Worm (Caenorhabditis elegans) whole organism, young adult: Measurements from ENCODE around the gene T26G10.5.

ENCODE experiments used
- B0019.2 ChIP-seq: fragments of 200-800 bp; sonication (Bioruptor generic); conservative IDR thresholded peaks from 2 replicates; pipeline ENCODE4 v1.3.6; 2022; ENCODE audit warnings: missing genetic modification reagents, missing genetic modification characterization, missing compliant biosample characterization
- C17E4.6 ChIP-seq: fragments of 200-800 bp; sonication (Bioruptor generic); IDR thresholded peaks from 2 replicates; pipeline ENCODE4 v1.3.6; 2022; ENCODE audit warnings: missing genetic modification reagents, missing genetic modification characterization, missing compliant biosample characterization
- F10E7.11 ChIP-seq: sonication (generic microtip); optimal IDR thresholded peaks from 2 replicates; lab custom pipeline; 2017; ENCODE audit warnings: mild to moderate bottlenecking, missing genetic modification characterization, moderate library complexity, missing compliant biosample characterization
- F49E8.2 ChIP-seq: sonication (generic microtip); optimal IDR thresholded peaks from 3 replicates; lab custom pipeline; 2017; ENCODE audit warnings: missing genetic modification characterization, mild to moderate bottlenecking, missing compliant biosample characterization, antibody characterized with exemption, moderate library complexity; ENCODE audit not compliant: insufficient read depth
- F55B11.4 ChIP-seq: sonication (generic microtip); optimal IDR thresholded peaks from 2 replicates; lab custom pipeline; 2016; ENCODE audit warnings: missing compliant biosample characterization, missing genetic modification characterization, borderline replicate concordance; ENCODE audit not compliant: insufficient read depth
- F57A8.1 ChIP-seq: fragments of 200-800 bp; sonication (Bioruptor generic); optimal IDR thresholded peaks from 2 replicates; lab custom pipeline; 2018; ENCODE audit warnings: mild to moderate bottlenecking, missing genetic modification characterization, moderate library complexity, missing compliant biosample characterization
- K11D2.4 ChIP-seq: fragments of 200-800 bp; sonication (Bioruptor generic); IDR thresholded peaks from 2 replicates; pipeline ENCODE4 v1.3.6; 2022; ENCODE audit warnings: missing genetic modification reagents, missing genetic modification characterization, missing compliant biosample characterization
- Y67H2A.10 ChIP-seq: fragments of 200-800 bp; sonication (Bioruptor generic); conservative IDR thresholded peaks from 2 replicates; pipeline ENCODE4 v1.3.6; 2022; ENCODE audit warnings: missing genetic modification reagents, missing genetic modification characterization, missing compliant biosample characterization
- Y79H2A.3 ChIP-seq: fragments of 200-800 bp; sonication (Bioruptor generic); conservative IDR thresholded peaks from 2 replicates; pipeline ENCODE4 v1.3.6; 2022; ENCODE audit warnings: missing genetic modification reagents, missing genetic modification characterization, missing compliant biosample characterization
- akir-1 ChIP-seq: fragments of 200-800 bp; sonication (Bioruptor generic); optimal IDR thresholded peaks from 2 replicates; lab custom pipeline; 2018; ENCODE audit warnings: mild to moderate bottlenecking, missing genetic modification characterization, moderate library complexity, missing compliant biosample characterization
- aptf-2 ChIP-seq: fragments of 200-800 bp; sonication (Bioruptor generic); conservative IDR thresholded peaks from 2 replicates; pipeline ENCODE4 v1.3.6; 2022; ENCODE audit warnings: missing genetic modification reagents, missing genetic modification characterization, missing compliant biosample characterization
- atf-7 ChIP-seq: sonication (generic microtip); optimal IDR thresholded peaks from 2 replicates; lab custom pipeline; 2017; ENCODE audit warnings: mild to moderate bottlenecking, missing genetic modification characterization, missing compliant biosample characterization
- attf-3 ChIP-seq: fragments of 200-800 bp; sonication (Bioruptor generic); conservative IDR thresholded peaks from 2 replicates; pipeline ENCODE4 v1.3.6; 2022; ENCODE audit warnings: missing genetic modification reagents, missing genetic modification characterization, missing compliant biosample characterization
- attf-6 ChIP-seq: fragments of 200-800 bp; sonication (Bioruptor generic); IDR thresholded peaks from 2 replicates; pipeline ENCODE4 v1.3.6; 2022; ENCODE audit warnings: missing genetic modification reagents, missing genetic modification characterization, missing compliant biosample characterization
- ccch-3 ChIP-seq: fragments of 200-800 bp; sonication (Bioruptor generic); optimal IDR thresholded peaks from 2 replicates; lab custom pipeline; 2018; ENCODE audit warnings: mild to moderate bottlenecking, missing genetic modification characterization, missing compliant biosample characterization
- cebp-1 ChIP-seq, 2 experiments: fragments of 200-800 bp in 1 of 2; sonication (Bioruptor generic) in 1 of 2; sonication (generic microtip) in 1 of 2; IDR thresholded peaks in 1 of 2; optimal IDR thresholded peaks in 1 of 2; 2 replicates each; pipeline versions ENCODE4 v1.3.6 to Lab custom; 2017 to 2022; ENCODE audit warnings: missing compliant biosample characterization in 2 of 2, missing genetic modification characterization in 2 of 2, mild to moderate bottlenecking in 1 of 2, missing genetic modification reagents in 1 of 2, moderate library complexity in 1 of 2
- cebp-2 ChIP-seq: fragments of 200-800 bp; sonication (Bioruptor generic); IDR thresholded peaks from 2 replicates; pipeline ENCODE4 v1.3.6; 2022; ENCODE audit warnings: missing genetic modification characterization, missing compliant biosample characterization
- ceh-91 ChIP-seq: fragments of 200-800 bp; sonication (Bioruptor generic); IDR thresholded peaks from 2 replicates; pipeline ENCODE4 v1.3.6; 2022; ENCODE audit warnings: missing genetic modification reagents, missing genetic modification characterization, missing compliant biosample characterization
- dox-1 ChIP-seq: fragments of 200-800 bp; sonication (Bioruptor generic); IDR thresholded peaks from 2 replicates; pipeline ENCODE4 v1.3.6; 2022; ENCODE audit warnings: missing genetic modification reagents, missing genetic modification characterization, missing compliant biosample characterization
- dpff-1 ChIP-seq: sonication (generic microtip); optimal IDR thresholded peaks from 2 replicates; lab custom pipeline; 2017; ENCODE audit warnings: mild to moderate bottlenecking, missing genetic modification characterization, missing compliant biosample characterization
- dpl-1 ChIP-seq: fragments of 150-350 bp; optimal IDR thresholded peaks from 2 replicates; lab custom pipeline; 2014; ENCODE audit warnings: missing biosample characterization, missing genetic modification reagents, missing genetic modification characterization
- efl-1 ChIP-seq: fragments of 150-350 bp; optimal IDR thresholded peaks from 2 replicates; lab custom pipeline; 2014; ENCODE audit warnings: missing biosample characterization, missing genetic modification reagents, missing genetic modification characterization
- egrh-3 ChIP-seq: fragments of 200-800 bp; sonication (Bioruptor generic); IDR thresholded peaks from 2 replicates; pipeline ENCODE4 v1.3.6; 2022; ENCODE audit warnings: missing genetic modification reagents, missing genetic modification characterization, missing compliant biosample characterization
- fkh-3 ChIP-seq: sonication (generic microtip); optimal IDR thresholded peaks from 2 replicates; lab custom pipeline; 2016; ENCODE audit warnings: mild to moderate bottlenecking, missing genetic modification characterization, missing compliant biosample characterization
- hlh-12 ChIP-seq: sonication (generic microtip); optimal IDR thresholded peaks from 2 replicates; lab custom pipeline; 2016; ENCODE audit warnings: missing genetic modification characterization, missing compliant biosample characterization
- hsf-1 ChIP-seq: fragments of 200-800 bp; sonication (Bioruptor generic); IDR thresholded peaks from 2 replicates; pipeline ENCODE4 v1.3.6; 2022; ENCODE audit warnings: missing genetic modification reagents, missing genetic modification characterization, missing compliant biosample characterization
- lag-1 ChIP-seq: fragments of 200-800 bp; sonication (Bioruptor generic); IDR thresholded peaks from 2 replicates; pipeline ENCODE4 v1.3.6; 2022; ENCODE audit warnings: missing genetic modification reagents, missing genetic modification characterization, missing compliant biosample characterization
- let-526 ChIP-seq: fragments of 200-800 bp; sonication (Bioruptor generic); IDR thresholded peaks from 2 replicates; pipeline ENCODE4 v1.3.6; 2022; ENCODE audit warnings: missing genetic modification reagents, missing genetic modification characterization, missing compliant biosample characterization
- lin-26 ChIP-seq: fragments of 200-800 bp; sonication (Bioruptor generic); IDR thresholded peaks from 2 replicates; pipeline ENCODE4 v1.3.6; 2022; ENCODE audit warnings: missing genetic modification reagents, missing genetic modification characterization, missing compliant biosample characterization
- lin-54 ChIP-seq: fragments of 200-800 bp; sonication (Bioruptor generic); optimal IDR thresholded peaks from 2 replicates; lab custom pipeline; 2018; ENCODE audit warnings: mild to moderate bottlenecking, missing genetic modification characterization, missing compliant biosample characterization
- lsy-27 ChIP-seq: sonication (generic microtip); optimal IDR thresholded peaks from 2 replicates; lab custom pipeline; 2017; ENCODE audit warnings: missing genetic modification characterization, mild to moderate bottlenecking, missing compliant biosample characterization, antibody characterized with exemption, missing genotype, borderline replicate concordance; ENCODE audit not compliant: insufficient read depth
- mes-4 ChIP-seq: sonication (generic microtip); optimal IDR thresholded peaks from 2 replicates; lab custom pipeline; 2016; ENCODE audit warnings: missing genotype, missing genetic modification characterization, missing compliant biosample characterization
- nfyb-1 ChIP-seq: fragments of 200-800 bp; sonication (Bioruptor generic); IDR thresholded peaks from 2 replicates; pipeline ENCODE4 v1.3.6; 2022; ENCODE audit warnings: missing genetic modification reagents, missing genetic modification characterization, missing compliant biosample characterization
- nhr-179 ChIP-seq: sonication (generic microtip); optimal IDR thresholded peaks from 2 replicates; lab custom pipeline; 2016; ENCODE audit warnings: mild to moderate bottlenecking, missing genetic modification characterization, missing compliant biosample characterization
- nhr-80 ChIP-seq: sonication (generic microtip); optimal IDR thresholded peaks from 2 replicates; lab custom pipeline; 2016; ENCODE audit warnings: missing genetic modification characterization, missing compliant biosample characterization
- rcor-1 ChIP-seq: fragments of 200-800 bp; sonication (Bioruptor generic); IDR thresholded peaks from 2 replicates; pipeline ENCODE4 v1.3.6; 2022; ENCODE audit warnings: missing genetic modification reagents, missing genetic modification characterization, missing compliant biosample characterization
- rpc-1 ChIP-seq, 2 experiments: fragments of 150-350 bp in 1 of 2; sonication (generic microtip) in 1 of 2; optimal IDR thresholded peaks; 2 replicates each; lab custom pipeline; 2014 to 2018; ENCODE audit warnings: missing biosample characterization in 1 of 2, missing genetic modification characterization in 1 of 2, missing genetic modification reagents in 1 of 2, missing genotype in 1 of 2
- snpc-1.1 ChIP-seq: sonication (generic microtip); optimal IDR thresholded peaks from 2 replicates; lab custom pipeline; 2017; ENCODE audit warnings: missing genetic modification characterization, mild to moderate bottlenecking, missing compliant biosample characterization, antibody characterized with exemption, moderate library complexity, missing genotype, missing genetic modification reagents; ENCODE audit not compliant: insufficient read depth
- snpc-3.4 ChIP-seq: sonication (generic microtip); optimal IDR thresholded peaks from 2 replicates; lab custom pipeline; 2017; ENCODE audit warnings: missing genetic modification characterization, mild to moderate bottlenecking, missing compliant biosample characterization, antibody characterized with exemption, moderate library complexity, missing genotype, missing genetic modification reagents
- snpc-4 ChIP-seq, 5 experiments: fragments of 150-350 bp in 1 of 5; sonication (generic microtip) in 4 of 5; optimal IDR thresholded peaks; 2 replicates each; lab custom pipeline; 2014 to 2018; ENCODE audit warnings: missing genetic modification characterization in 5 of 5, missing biosample characterization in 3 of 5, antibody characterized with exemption in 2 of 5, mild to moderate bottlenecking in 2 of 5, missing compliant biosample characterization in 2 of 5, missing genotype in 2 of 5, moderate library complexity in 2 of 5, missing genetic modification reagents in 1 of 5
- tbp1 ChIP-seq: fragments of 200-800 bp; sonication (Bioruptor generic); optimal IDR thresholded peaks from 2 replicates; lab custom pipeline; 2018; ENCODE audit warnings: mild to moderate bottlenecking, missing genetic modification characterization, missing compliant biosample characterization
- tbx-9 ChIP-seq: sonication (generic microtip); optimal IDR thresholded peaks from 2 replicates; lab custom pipeline; 2016; ENCODE audit warnings: borderline replicate concordance, missing genetic modification characterization, inconsistent platforms, missing compliant biosample characterization
- ztf-22 ChIP-seq: fragments of 200-800 bp; sonication (Bioruptor generic); optimal IDR thresholded peaks from 2 replicates; lab custom pipeline; 2018; ENCODE audit warnings: mild to moderate bottlenecking, missing genetic modification characterization, moderate library complexity, missing compliant biosample characterization
- ztf-25 ChIP-seq: fragments of 200-800 bp; sonication (Bioruptor generic); IDR thresholded peaks from 2 replicates; pipeline ENCODE4 v1.3.6; 2022; ENCODE audit warnings: missing genetic modification reagents, missing genetic modification characterization, missing compliant biosample characterization

Gene T26G10.5

DNA sequence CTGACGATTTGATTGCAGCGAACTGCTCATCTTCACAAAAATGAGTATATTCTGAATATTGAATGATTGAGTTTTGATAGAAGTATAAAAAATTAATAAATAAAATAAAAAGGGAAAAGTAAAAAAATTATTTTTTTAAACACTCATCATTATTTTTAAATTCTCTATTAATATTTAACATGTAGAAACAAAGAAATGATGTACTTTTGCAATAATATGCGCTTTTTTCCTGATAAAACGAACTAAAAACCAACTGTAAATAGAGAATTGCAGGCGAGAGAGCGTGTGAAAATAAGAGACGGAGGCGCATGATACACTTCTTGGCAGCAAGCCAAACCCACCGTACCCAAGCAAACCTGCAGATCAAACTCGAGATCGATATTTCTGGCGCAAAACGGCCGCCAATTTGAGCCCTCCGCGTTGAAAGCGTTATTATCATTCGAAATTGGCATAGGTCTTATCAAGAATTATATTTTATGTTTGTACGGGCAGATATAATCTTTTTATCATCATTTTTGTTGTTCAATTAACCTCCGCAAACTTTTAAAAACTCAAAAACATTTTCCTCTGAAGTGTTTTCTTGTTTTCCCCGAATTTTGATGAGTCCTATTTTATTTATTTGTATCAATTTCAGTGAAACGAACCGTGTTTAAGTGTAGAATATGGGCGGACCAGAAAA lies 29.9 kb upstream of the T26G10.5 start, which contains the start of the genes rheb-1 and spk-1 (continued):
- peak; percentile 77 for TF ChIP-seq F49E8.2 (tag; lab: Kevin White, UChicago)
- no peak for TF ChIP-seq tbx-9 (tag; lab: Kevin White, UChicago)
- peak; percentile 82 for TF ChIP-seq snpc-3.4 (tag; lab: Kevin White, UChicago)
- TF ChIP-seq attf-6 (GFP tag; lab: Robert Waterston, UW), result peak; percentile 22; the same call in 1 of the 2 replicates
- TF ChIP-seq lag-1, result no peak
- TF ChIP-seq rpc-1 (optimal IDR thresholded peaks at IDR 0.05; lab: Kevin White, UChicago), result no peak
- no peak for TF ChIP-seq rpc-1 (tag; optimal IDR thresholded peaks at IDR 0.05; lab: Kevin White, UChicago)
- peak; percentile 97 for TF ChIP-seq dox-1
- peak; percentile 80 for TF ChIP-seq efl-1 (GFP tag; lab: Kevin White, UChicago)
- peak; percentile 75 for TF ChIP-seq rcor-1 (GFP tag; lab: Robert Waterston, UW)
- TF ChIP-seq cebp-2 (GFP tag; lab: Robert Waterston, UW), result no peak
- peak; percentile 65 for TF ChIP-seq K11D2.4 (GFP tag; lab: Robert Waterston, UW)
- TF ChIP-seq hlh-12 (tag; lab: Kevin White, UChicago), result no peak
- peak; percentile 48; the same call in 1 of the 2 replicates for TF ChIP-seq let-526 (GFP tag; lab: Robert Waterston, UW)
- no peak for TF ChIP-seq F57A8.1 (GFP tag; lab: Kevin White, UChicago)
- no peak for TF ChIP-seq akir-1
- TF ChIP-seq snpc-1.1 (tag; lab: Kevin White, UChicago), result no peak
- TF ChIP-seq dpff-1 (tag; lab: Kevin White, UChicago), result no peak
- TF ChIP-seq lin-26 (GFP tag; lab: Robert Waterston, UW), result peak; percentile 60; the same call in 1 of the 2 replicates
- peak; percentile 27 for TF ChIP-seq snpc-4 (GFP tag; optimal IDR thresholded peaks at IDR 0.05; lab: Kevin White, UChicago)
- peak; percentile 66 to 75 (median 72) for TF ChIP-seq snpc-4 (tag; optimal IDR thresholded peaks at IDR 0.05; lab: Kevin White, UChicago)
- no peak for TF ChIP-seq ztf-25 (GFP tag; lab: Robert Waterston, UW)
- no peak for TF ChIP-seq mes-4 (tag; lab: Kevin White, UChicago)
- no peak for TF ChIP-seq fkh-3 (tag; lab: Kevin White, UChicago)
- peak; percentile 59; the same call in 1 of the 2 replicates for TF ChIP-seq hsf-1 (GFP tag; lab: Robert Waterston, UW)
- TF ChIP-seq aptf-2 (GFP tag; lab: Robert Waterston, UW), result no peak
- peak; percentile 83 for TF ChIP-seq atf-7
- TF ChIP-seq C17E4.6 (GFP tag; lab: Robert Waterston, UW), result no peak
- 0 out of 2 replicates have a peak, but pooled peaks have one; percentile 51 for TF ChIP-seq B0019.2
- peak; percentile 87 for TF ChIP-seq ztf-22 (GFP tag; lab: Kevin White, UChicago)
- peak; percentile 76 for TF ChIP-seq ceh-91 (GFP tag; lab: Robert Waterston, UW)
- TF ChIP-seq egrh-3, result 0 out of 2 replicates have a peak, but pooled peaks have one; percentile 18
- peak; percentile 70 for TF ChIP-seq tbp1
- no peak for TF ChIP-seq nhr-179 (tag; lab: Kevin White, UChicago)
- TF ChIP-seq Y79H2A.3 (GFP tag; lab: Robert Waterston, UW), result 0 out of 2 replicates have a peak, but pooled peaks have one; percentile 33
- peak; percentile 77 for TF ChIP-seq cebp-1 (GFP tag; IDR thresholded peaks at IDR 0.05; lab: Robert Waterston, UW)
- TF ChIP-seq cebp-1 (tag; optimal IDR thresholded peaks at IDR 0.05; lab: Kevin White, UChicago), result peak; percentile 86
- TF ChIP-seq F10E7.11, result no peak
- peak; percentile 87 for TF ChIP-seq Y67H2A.10 (GFP tag; lab: Robert Waterston, UW)
- no peak for TF ChIP-seq ccch-3 (GFP tag; lab: Kevin White, UChicago)
- TF ChIP-seq dpl-1, result peak; percentile 51
- TF ChIP-seq attf-3, result 0 out of 2 replicates have a peak, but pooled peaks have one; percentile 40
- TF ChIP-seq nhr-80 (tag; lab: Kevin White, UChicago), result peak; percentile 94
- TF ChIP-seq F55B11.4 (tag; lab: Kevin White, UChicago), result no peak
- peak; percentile 92 for TF ChIP-seq nfyb-1 (GFP tag; lab: Robert Waterston, UW)
- TF ChIP-seq lin-54, result peak; percentile 84
- peak; percentile 1 for TF ChIP-seq lsy-27
